Fruit fly (Drosophila melanogaster) whole organism, embryonic: Measurements from ENCODE around the gene eIF4B.

ENCODE experiments used
- Aef1 ChIP-seq: fragments of 200-800 bp; sonication (Bioruptor generic); IDR thresholded peaks from 3 replicates; pipeline ENCODE4 v1.3.6; 2022; ENCODE audit warnings: missing biosample characterization, missing genetic modification characterization
- BEAF-32 ChIP-seq: fragments of 200-800 bp; sonication (Bioruptor generic); optimal IDR thresholded peaks from 3 replicates; lab custom pipeline; 2017; ENCODE audit warnings: missing biosample characterization, missing genetic modification characterization, mild to moderate bottlenecking, moderate library complexity, missing genetic modification reagents
- Blimp-1 ChIP-seq: fragments of 200-800 bp; sonication (Bioruptor generic); optimal IDR thresholded peaks from 3 replicates; lab custom pipeline; 2018; ENCODE audit warnings: missing biosample characterization, missing genetic modification characterization, mild to moderate bottlenecking, moderate library complexity, missing genetic modification reagents
- CG1024 ChIP-seq: fragments of 200-800 bp; sonication (Bioruptor generic); IDR thresholded peaks from 2 replicates; pipeline ENCODE4 v1.3.6; 2022; ENCODE audit warnings: missing biosample characterization, missing genetic modification characterization
- CG11723 ChIP-seq: fragments of 200-800 bp; sonication (Bioruptor generic); optimal IDR thresholded peaks from 2 replicates; lab custom pipeline; 2017; ENCODE audit warnings: missing biosample characterization, mild to moderate bottlenecking, missing genetic modification characterization
- CG1603 ChIP-seq: fragments of 200-800 bp; sonication (Bioruptor generic); optimal IDR thresholded peaks from 2 replicates; lab custom pipeline; 2019; ENCODE audit warnings: missing biosample characterization, mild to moderate bottlenecking, missing genetic modification characterization, moderate library complexity
- CG17802 ChIP-seq: fragments of 200-800 bp; sonication (Bioruptor generic); optimal IDR thresholded peaks from 2 replicates; lab custom pipeline; 2018; ENCODE audit warnings: missing biosample characterization, mild to moderate bottlenecking, missing genetic modification characterization, moderate library complexity
- CG1792 ChIP-seq: fragments of 200-800 bp; sonication (Bioruptor generic); optimal IDR thresholded peaks from 2 replicates; lab custom pipeline; 2016; ENCODE audit warnings: missing biosample characterization, missing genetic modification characterization
- CG30020 ChIP-seq: fragments of 200-800 bp; optimal IDR thresholded peaks from 2 replicates; lab custom pipeline; 2019; ENCODE audit warnings: missing biosample characterization, mild to moderate bottlenecking, missing genetic modification characterization, moderate library complexity
- CG34422 ChIP-seq: fragments of 200-800 bp; sonication (Bioruptor generic); IDR thresholded peaks from 3 replicates; pipeline ENCODE4 v1.3.6; 2022; ENCODE audit warnings: missing biosample characterization, missing genetic modification characterization
- CG4820 ChIP-seq: fragments of 200-800 bp; sonication (Bioruptor generic); optimal IDR thresholded peaks from 3 replicates; lab custom pipeline; 2016; ENCODE audit warnings: missing biosample characterization, missing genetic modification characterization
- CG7357 ChIP-seq: fragments of 200-800 bp; sonication (Bioruptor generic); IDR thresholded peaks from 3 replicates; pipeline ENCODE4 v1.3.6; 2022; ENCODE audit warnings: missing biosample characterization, missing genetic modification characterization
- CG9609 ChIP-seq: fragments of 200-800 bp; sonication (Bioruptor generic); optimal IDR thresholded peaks from 3 replicates; lab custom pipeline; 2016; ENCODE audit warnings: missing biosample characterization, missing genetic modification characterization
- Dfd ChIP-seq, 2 experiments: fragments of >200 bp; optimal IDR thresholded peaks; 2 replicates each; lab custom pipeline; 2017; ENCODE audit warnings: missing biosample characterization in 2 of 2, missing genetic modification characterization in 2 of 2
- GATAe ChIP-seq: fragments of 200-800 bp; sonication (Bioruptor generic); conservative IDR thresholded peaks from 2 replicates; pipeline ENCODE4 v1.3.6; 2022; ENCODE audit warnings: missing biosample characterization, missing genetic modification characterization
- ci ChIP-seq: fragments of 200-800 bp; sonication (Bioruptor generic); IDR thresholded peaks from 3 replicates; pipeline ENCODE4 v1.3.6; 2022; ENCODE audit warnings: missing biosample characterization, missing genetic modification characterization
- dysf ChIP-seq: fragments of 200-800 bp; sonication (Bioruptor generic); IDR thresholded peaks from 3 replicates; pipeline ENCODE4 v1.3.6; 2022; ENCODE audit warnings: missing biosample characterization, missing genetic modification characterization
- emc ChIP-seq: fragments of 200-800 bp; sonication (Bioruptor generic); optimal IDR thresholded peaks from 2 replicates; lab custom pipeline; 2016; ENCODE audit warnings: missing biosample characterization, missing genetic modification characterization
- lab ChIP-seq: fragments of 200-800 bp; sonication (Bioruptor generic); optimal IDR thresholded peaks from 3 replicates; lab custom pipeline; 2017; ENCODE audit warnings: missing biosample characterization, missing genetic modification characterization, mild to moderate bottlenecking, moderate library complexity, missing genetic modification reagents
- nmo ChIP-seq: fragments of 200-800 bp; sonication (Bioruptor generic); optimal IDR thresholded peaks from 2 replicates; lab custom pipeline; 2018; ENCODE audit warnings: missing biosample characterization, mild to moderate bottlenecking, missing genetic modification characterization, moderate library complexity
- pzg ChIP-seq: fragments of 200-800 bp; sonication (Bioruptor generic); optimal IDR thresholded peaks from 3 replicates; lab custom pipeline; 2018; ENCODE audit warnings: missing biosample characterization, mild to moderate bottlenecking, missing genetic modification characterization, moderate library complexity
- rib ChIP-seq: fragments of 200-800 bp; sonication (Bioruptor generic); IDR thresholded peaks from 2 replicates; pipeline ENCODE4 v1.3.6; 2022; ENCODE audit warnings: missing biosample characterization, missing genetic modification characterization
- ssp ChIP-seq: fragments of 200-800 bp; sonication (Bioruptor generic); IDR thresholded peaks from 2 replicates; pipeline ENCODE4 v1.3.6; 2022; ENCODE audit warnings: missing biosample characterization, missing genetic modification characterization

Gene eIF4B

dm6 chr3L:27859261-27859840, 1.3 kb upstream of the eIF4B start:
- TF ChIP-seq CG1792 (GFP tag; lab: Kevin White, UChicago) (no peak), dysf (GFP tag; lab: Robert Waterston, UW) (no peak), nmo (GFP tag; lab: Kevin White, UChicago) (peak; percentile 11), rib (GFP tag; lab: Robert Waterston, UW) (no peak), GATAe (GFP tag; lab: Robert Waterston, UW) (no peak), CG30020 (tag; lab: Kevin White, UChicago) (peak; percentile 96), CG1024 (GFP tag; lab: Robert Waterston, UW) (peak; percentile 91), lab (GFP tag; lab: Kevin White, UChicago) (no peak), emc (no peak), CG7357 (GFP tag; lab: Robert Waterston, UW) (peak; percentile 93), ci (GFP tag; lab: Robert Waterston, UW) (no peak), CG11723 (GFP tag; lab: Kevin White, UChicago) (peak; percentile 49), ssp (GFP tag; lab: Robert Waterston, UW) (peak; percentile 97), CG9609 (GFP tag; lab: Kevin White, UChicago) (no peak), CG1603 (tag; lab: Kevin White, UChicago) (peak; percentile 78), Blimp-1 (no peak), pzg (GFP tag; lab: Kevin White, UChicago) (no peak), Aef1 (0 out of 3 replicates have a peak, but pooled peaks have one; percentile 10), CG34422 (GFP tag; lab: Robert Waterston, UW) (no peak), BEAF-32 (peak; percentile 18), CG4820 (GFP tag; lab: Kevin White, UChicago) (no peak), CG17802 (tag; lab: Kevin White, UChicago) (peak; percentile 91), Dfd (GFP tag; optimal IDR thresholded peaks at IDR 0.05; lab: Kevin White, UChicago) (peak in 1 of 2 experiments; percentile 34)
